Worm (Caenorhabditis elegans): ENCODE data around the gene rgs-4.

- no peak for TF ChIP-seq C34B4.2 (tag; optimal IDR thresholded peaks at IDR 0.05)
- TF ChIP-seq elt-2 (tag; optimal IDR thresholded peaks at IDR 0.05): no peak
- no peak for TF ChIP-seq egl-27 (tag; optimal IDR thresholded peaks at IDR 0.05)
Measured at ce11 chrII:12669882-12670281, 15.3 kb downstream of the rgs-4 start.
